Fruit fly (Drosophila melanogaster): ENCODE results near the gene CG4199.
A peak's percentile ranks its signal among the peaks of the same experiment; 100 is the strongest.

CG4199 gene

dm6 chrX:2061119-2061518 lies 12.2 kb downstream of the CG4199 start (continued):
- TF ChIP-seq Atf-2 (GFP tag; optimal IDR thresholded peaks at IDR 0.05) (no peak), TFAM (GFP tag; optimal IDR thresholded peaks at IDR 0.05) (no peak), zen (tag; optimal IDR thresholded peaks at IDR 0.05) (peak; percentile 30), CG16815 (GFP tag; optimal IDR thresholded peaks at IDR 0.05) (no peak), Med (GFP tag) (peak; percentile 78), oc (tag; optimal IDR thresholded peaks at IDR 0.05) (no peak), al (GFP tag; IDR thresholded peaks at IDR 0.05) (no peak), CG14050 (GFP tag; IDR thresholded peaks at IDR 0.05) (no peak), MESR4 (GFP tag; optimal IDR thresholded peaks at IDR 0.05) (no peak), CG3407 (GFP tag; optimal IDR thresholded peaks at IDR 0.05) (peak; percentile 19), CG7357 (GFP tag; IDR thresholded peaks at IDR 0.05) (no peak), CG10959 (GFP tag; IDR thresholded peaks at IDR 0.05) (no peak), B-H2 (GFP tag; optimal IDR thresholded peaks at IDR 0.05) (no peak), CHES-1-like (GFP tag; optimal IDR thresholded peaks at IDR 0.05) (no peak), dan (GFP tag; IDR thresholded peaks at IDR 0.05) (no peak), pros (GFP tag; optimal IDR thresholded peaks at IDR 0.05) (no peak), CG16813 (GFP tag; IDR thresholded peaks at IDR 0.05; ENCODE audit: partially characterized antibody) (no peak), nau (GFP tag; optimal IDR thresholded peaks at IDR 0.05) (no peak), bcd (GFP tag; optimal IDR thresholded peaks at IDR 0.05) (peak; percentile 36), klu (GFP tag; IDR thresholded peaks at IDR 0.05) (no peak), CG10147 (GFP tag; optimal IDR thresholded peaks at IDR 0.05) (peak; percentile 19), CG1024 (GFP tag; IDR thresholded peaks at IDR 0.05) (no peak), CG10462 (GFP tag; optimal IDR thresholded peaks at IDR 0.05) (no peak), zfh1 (GFP tag; IDR thresholded peaks at IDR 0.05) (peak; percentile 39; the same call in 1 of the 3 replicates), sd (tag; optimal IDR thresholded peaks at IDR 0.05) (no peak), row (GFP tag; IDR thresholded peaks at IDR 0.05) (peak; percentile 86), lilli (GFP tag; optimal IDR thresholded peaks at IDR 0.05) (peak; percentile 14), yki (optimal IDR thresholded peaks at IDR 0.05) (no peak), CG10321 (GFP tag; IDR thresholded peaks at IDR 0.05) (no peak), HHEX (GFP tag; optimal IDR thresholded peaks at IDR 0.05) (peak; percentile 31), ERR (GFP tag; optimal IDR thresholded peaks at IDR 0.05) (no peak), CG17912 (GFP tag; optimal IDR thresholded peaks at IDR 0.05) (peak; percentile 12), CG11560 (tag; IDR thresholded peaks at IDR 0.05) (no peak), sim (GFP tag; IDR thresholded peaks at IDR 0.05) (no peak), CG18262 (tag; optimal IDR thresholded peaks at IDR 0.05) (peak; percentile 48), CG32772 (GFP tag; IDR thresholded peaks at IDR 0.05) (no peak), CG18011 (GFP tag; optimal IDR thresholded peaks at IDR 0.05) (no peak), Dref (GFP tag; IDR thresholded peaks at IDR 0.05) (no peak), CG7839 (tag; optimal IDR thresholded peaks at IDR 0.05) (peak; percentile 51), aop (GFP tag; IDR thresholded peaks at IDR 0.05) (no peak), CG31365 (tag; optimal IDR thresholded peaks at IDR 0.05) (no peak), CG15479 (GFP tag; optimal IDR thresholded peaks at IDR 0.05) (no peak), wek (GFP tag; optimal IDR thresholded peaks at IDR 0.05) (peak; percentile 50), gsb-n (tag; optimal IDR thresholded peaks at IDR 0.05) (peak; percentile 1), Stat92E (GFP tag; optimal IDR thresholded peaks at IDR 0.05) (no peak), sisA (GFP tag; IDR thresholded peaks at IDR 0.05) (no peak), MTF-1 (GFP tag; optimal IDR thresholded peaks at IDR 0.05; ENCODE audit: borderline replicate concordance) (no peak), pnt (GFP tag; optimal IDR thresholded peaks at IDR 0.05) (no peak), Lim3 (GFP tag; IDR thresholded peaks at IDR 0.05) (no peak), Side (GFP tag; optimal IDR thresholded peaks at IDR 0.05) (no peak), CG14667 (GFP tag; IDR thresholded peaks at IDR 0.05) (no peak), CG8290 (GFP tag; optimal IDR thresholded peaks at IDR 0.05) (no peak), CG8290 (tag; optimal IDR thresholded peaks at IDR 0.05) (peak; percentile 21 to 53)

Measured in whole organism, embryonic.